Worm (Caenorhabditis elegans) whole organism, L3 larva: ENCODE results near the gene srx-74.

Experiments used
- lin-39 ChIP-seq: fragments of 150-350 bp; optimal IDR thresholded peaks from 2 replicates; lab custom pipeline; 2018; ENCODE audit warnings: missing biosample characterization, missing genetic modification reagents, missing genetic modification characterization
- pha-4 ChIP-seq: fragments of 150-350 bp; optimal IDR thresholded peaks from 2 replicates; lab custom pipeline; 2014; ENCODE audit warnings: missing biosample characterization, missing genetic modification reagents, missing genetic modification characterization
- pqm-1 ChIP-seq: fragments of 150-350 bp; optimal IDR thresholded peaks from 2 replicates; lab custom pipeline; 2017; ENCODE audit warnings: missing biosample characterization, missing genetic modification characterization, inconsistent platforms
- tbx-2 ChIP-seq: sonication (generic microtip); optimal IDR thresholded peaks from 2 replicates; lab custom pipeline; 2016; ENCODE audit warnings: mild to moderate bottlenecking, missing genetic modification characterization, missing compliant biosample characterization
- unc-62 ChIP-seq: fragments of 150-350 bp; sonication (generic microtip); optimal IDR thresholded peaks from 4 replicates; lab custom pipeline; 2014; ENCODE audit warnings: missing biosample characterization, missing genetic modification reagents, missing genetic modification characterization

DNA sequence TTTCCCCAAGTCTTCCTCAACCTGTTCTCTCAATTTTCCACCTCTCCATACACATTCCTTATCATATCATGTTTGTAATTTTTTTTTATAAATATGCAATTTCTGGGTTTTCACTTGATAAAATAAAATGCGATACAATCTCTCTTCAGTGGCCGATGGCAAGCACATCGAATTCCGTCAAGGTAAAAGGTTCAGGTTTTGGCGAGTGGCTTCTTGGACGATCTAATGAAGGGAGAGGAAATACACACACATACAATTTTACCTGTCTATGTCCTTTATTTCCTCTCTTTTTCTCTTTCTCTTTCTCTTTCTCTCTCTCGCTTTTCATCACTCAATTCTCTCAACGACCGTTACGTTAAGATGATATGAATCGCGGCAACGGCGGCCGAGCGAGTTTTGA is 10.8 kb downstream of the srx-74 start:
- TF ChIP-seq pha-4 (tag; lab: Kevin White, UChicago) (no peak), lin-39 (tag; lab: Kevin White, UChicago) (no peak), pqm-1 (no peak), tbx-2 (tag; lab: Kevin White, UChicago) (no peak), unc-62 (GFP tag; lab: Kevin White, UChicago) (no peak)
